Worm (Caenorhabditis elegans): ENCODE data around the gene dpy-27.
"Not testable (repeated sequence)": the region's sequence is repeated elsewhere in the genome, so short reads cannot be mapped to it uniquely, and the experiment has no call there.

The dpy-27 gene

ce11 chrIII:3844746-3845145, 25.3 kb upstream of the dpy-27 start, which contains the start of gene maph-1.3:
Gene maph-1.3, plus strand, starts transcription at chrIII:3844893.
- not testable (repeated sequence) for TF ChIP-seq ztf-23 (GFP tag; IDR thresholded peaks at IDR 0.05); flt-1 (GFP tag; IDR thresholded peaks at IDR 0.05); ref-1 (GFP tag; conservative IDR thresholded peaks at IDR 0.05)

- TF ChIP-seq flt-1 (GFP tag; IDR thresholded peaks at IDR 0.05); med-1 (GFP tag; optimal IDR thresholded peaks at IDR 0.05; ENCODE audit: insufficient read depth); cog-1 (tag; optimal IDR thresholded peaks at IDR 0.05): not testable (repeated sequence)
Observed at ce11 chrIII:3843514-3843913, 24.0 kb upstream of the dpy-27 start, which contains the start of gene C36A4.4. Gene C36A4.4, minus strand, starts transcription at chrIII:3843614.

ce11 chrIII:3840279-3840678, 20.8 kb upstream of the dpy-27 start, which contains the start of gene C36A4.11:
Gene C36A4.11, plus strand, starts transcription at chrIII:3840579.
- TF ChIP-seq med-1 (GFP tag; optimal IDR thresholded peaks at IDR 0.05; ENCODE audit: insufficient read depth); ztf-23 (GFP tag; IDR thresholded peaks at IDR 0.05); ztf-29 (GFP tag; IDR thresholded peaks at IDR 0.05): not testable (repeated sequence)

- TF ChIP-seq flt-1 (GFP tag; IDR thresholded peaks at IDR 0.05): no peak
- no peak for TF ChIP-seq tab-1 (GFP tag; IDR thresholded peaks at IDR 0.05)
- TF ChIP-seq cog-1 (tag; optimal IDR thresholded peaks at IDR 0.05): no peak
- no peak for TF ChIP-seq ref-1 (GFP tag; conservative IDR thresholded peaks at IDR 0.05)
- no peak for TF ChIP-seq med-1 (GFP tag; optimal IDR thresholded peaks at IDR 0.05; ENCODE audit: insufficient read depth)
- TF ChIP-seq T22C8.4 (GFP tag; IDR thresholded peaks at IDR 0.05): no peak
- TF ChIP-seq ztf-29 (GFP tag; IDR thresholded peaks at IDR 0.05): no peak
- no peak for TF ChIP-seq ztf-23 (GFP tag; IDR thresholded peaks at IDR 0.05)
- TF ChIP-seq klf-2 (GFP tag; conservative IDR thresholded peaks at IDR 0.05): no peak
Observed at ce11 chrIII:3839635-3840034, 20.2 kb upstream of the dpy-27 start, which contains the start of gene cyp-25A3. Gene cyp-25A3, minus strand, starts transcription at chrIII:3839735.

ce11 chrIII:3834800-3835271, 15.4 kb upstream of the dpy-27 start, which contains the start of gene cyp-25A2:
Gene cyp-25A2, plus strand, starts transcription at chrIII:3835221.
- TF ChIP-seq med-1 (GFP tag; optimal IDR thresholded peaks at IDR 0.05; ENCODE audit: insufficient read depth) (no peak), ztf-23 (GFP tag; IDR thresholded peaks at IDR 0.05) (no peak), ztf-29 (GFP tag; IDR thresholded peaks at IDR 0.05) (no peak), klf-2 (GFP tag; conservative IDR thresholded peaks at IDR 0.05) (no peak), tab-1 (GFP tag; IDR thresholded peaks at IDR 0.05) (no peak), flt-1 (GFP tag; IDR thresholded peaks at IDR 0.05) (no peak), T22C8.4 (GFP tag; IDR thresholded peaks at IDR 0.05) (no peak), cog-1 (tag; optimal IDR thresholded peaks at IDR 0.05) (no peak), ref-1 (GFP tag; conservative IDR thresholded peaks at IDR 0.05) (no peak)

- no peak for TF ChIP-seq ref-1 (GFP tag; conservative IDR thresholded peaks at IDR 0.05)
- TF ChIP-seq klf-2 (GFP tag; conservative IDR thresholded peaks at IDR 0.05): no peak
- TF ChIP-seq med-1 (GFP tag; optimal IDR thresholded peaks at IDR 0.05; ENCODE audit: insufficient read depth): no peak
- TF ChIP-seq tab-1 (GFP tag; IDR thresholded peaks at IDR 0.05): no peak
- no peak for TF ChIP-seq cog-1 (tag; optimal IDR thresholded peaks at IDR 0.05)
- no peak for TF ChIP-seq ztf-23 (GFP tag; IDR thresholded peaks at IDR 0.05)
- TF ChIP-seq flt-1 (GFP tag; IDR thresholded peaks at IDR 0.05): no peak
- no peak for TF ChIP-seq T22C8.4 (GFP tag; IDR thresholded peaks at IDR 0.05)
- TF ChIP-seq ztf-29 (GFP tag; IDR thresholded peaks at IDR 0.05): no peak
Observed at ce11 chrIII:3832291-3832690, 12.8 kb upstream of the dpy-27 start, which contains the start of gene cyp-25A1. Gene cyp-25A1, plus strand, starts transcription at chrIII:3832591.

- TF ChIP-seq cog-1 (tag; optimal IDR thresholded peaks at IDR 0.05) (no peak), T22C8.4 (GFP tag; IDR thresholded peaks at IDR 0.05) (no peak), flt-1 (GFP tag; IDR thresholded peaks at IDR 0.05) (no peak), med-1 (GFP tag; optimal IDR thresholded peaks at IDR 0.05; ENCODE audit: insufficient read depth) (no peak), klf-2 (GFP tag; conservative IDR thresholded peaks at IDR 0.05) (no peak), ztf-23 (GFP tag; IDR thresholded peaks at IDR 0.05) (no peak), ztf-29 (GFP tag; IDR thresholded peaks at IDR 0.05) (no peak), ref-1 (GFP tag; conservative IDR thresholded peaks at IDR 0.05) (no peak), tab-1 (GFP tag; IDR thresholded peaks at IDR 0.05) (no peak)
Observed at ce11 chrIII:3831798-3832197, 12.3 kb upstream of the dpy-27 start.

- no peak for TF ChIP-seq ref-1 (GFP tag; conservative IDR thresholded peaks at IDR 0.05)
- TF ChIP-seq T22C8.4 (GFP tag; IDR thresholded peaks at IDR 0.05): no peak
- no peak for TF ChIP-seq cog-1 (tag; optimal IDR thresholded peaks at IDR 0.05)
- no peak for TF ChIP-seq flt-1 (GFP tag; IDR thresholded peaks at IDR 0.05)
- TF ChIP-seq tab-1 (GFP tag; IDR thresholded peaks at IDR 0.05): no peak
- TF ChIP-seq ztf-29 (GFP tag; IDR thresholded peaks at IDR 0.05): no peak
- no peak for TF ChIP-seq klf-2 (GFP tag; conservative IDR thresholded peaks at IDR 0.05)
- TF ChIP-seq ztf-23 (GFP tag; IDR thresholded peaks at IDR 0.05): no peak
- TF ChIP-seq med-1 (GFP tag; optimal IDR thresholded peaks at IDR 0.05; ENCODE audit: insufficient read depth): no peak
Observed at ce11 chrIII:3831381-3831780, 11.9 kb upstream of the dpy-27 start, which contains the start of gene C36A4.10. Gene C36A4.10, minus strand, starts transcription at chrIII:3831481.

ce11 chrIII:3829105-3829504, 9.6 kb upstream of the dpy-27 start, which contains the start of gene cnnm-5:
Gene cnnm-5, minus strand, starts transcription at chrIII:3829205.
- no peak for TF ChIP-seq med-1 (GFP tag; optimal IDR thresholded peaks at IDR 0.05; ENCODE audit: insufficient read depth)
- no peak for TF ChIP-seq tab-1 (GFP tag; IDR thresholded peaks at IDR 0.05)
- no peak for TF ChIP-seq ztf-29 (GFP tag; IDR thresholded peaks at IDR 0.05)
- TF ChIP-seq cog-1 (tag; optimal IDR thresholded peaks at IDR 0.05): no peak
- TF ChIP-seq klf-2 (GFP tag; conservative IDR thresholded peaks at IDR 0.05): no peak
- TF ChIP-seq T22C8.4 (GFP tag; IDR thresholded peaks at IDR 0.05): no peak
- no peak for TF ChIP-seq ref-1 (GFP tag; conservative IDR thresholded peaks at IDR 0.05)
- no peak for TF ChIP-seq flt-1 (GFP tag; IDR thresholded peaks at IDR 0.05)
- no peak for TF ChIP-seq ztf-23 (GFP tag; IDR thresholded peaks at IDR 0.05)

- TF ChIP-seq flt-1 (GFP tag; IDR thresholded peaks at IDR 0.05): no peak
- TF ChIP-seq ztf-23 (GFP tag; IDR thresholded peaks at IDR 0.05): no peak
- TF ChIP-seq T22C8.4 (GFP tag; IDR thresholded peaks at IDR 0.05): no peak
- no peak for TF ChIP-seq tab-1 (GFP tag; IDR thresholded peaks at IDR 0.05)
- TF ChIP-seq ref-1 (GFP tag; conservative IDR thresholded peaks at IDR 0.05): no peak
- TF ChIP-seq ztf-29 (GFP tag; IDR thresholded peaks at IDR 0.05): no peak
- no peak for TF ChIP-seq klf-2 (GFP tag; conservative IDR thresholded peaks at IDR 0.05)
- TF ChIP-seq cog-1 (tag; optimal IDR thresholded peaks at IDR 0.05): no peak
- no peak for TF ChIP-seq med-1 (GFP tag; optimal IDR thresholded peaks at IDR 0.05; ENCODE audit: insufficient read depth)
Observed at ce11 chrIII:3821969-3822453, 2.5 kb upstream of the dpy-27 start, which contains the start of gene amx-1. Gene amx-1, plus strand, starts transcription at chrIII:3822403.

Data from whole organism, midembryonic.